Fruit fly (Drosophila melanogaster) whole organism: ENCODE measurements around the gene CG10035.

ENCODE experiments used
- CG8478 ChIP-seq: fragments of >200 bp; optimal IDR thresholded peaks from 2 replicates; lab custom pipeline; 2018; ENCODE audit warnings: inconsistent platforms
- Dll ChIP-seq: fragments of >200 bp; optimal IDR thresholded peaks from 2 replicates; lab custom pipeline; 2017
- EcR ChIP-seq, 2 experiments: fragments of >200 bp; optimal IDR thresholded peaks; 2 replicates each; lab custom pipeline; 2017; ENCODE audit warnings: missing biosample characterization in 2 of 2, missing genetic modification characterization in 2 of 2, missing genetic modification reagents in 2 of 2
- pan ChIP-seq: fragments of >200 bp; optimal IDR thresholded peaks from 2 replicates; lab custom pipeline; 2017
- psq ChIP-seq: fragments of >200 bp; optimal IDR thresholded peaks from 2 replicates; lab custom pipeline; 2017
- usp ChIP-seq: fragments of >200 bp; optimal IDR thresholded peaks from 2 replicates; lab custom pipeline; 2017; ENCODE audit warnings: missing biosample characterization, missing genetic modification characterization, mixed read lengths

Gene CG10035

dm6 chr3R:12382563-12382962 is at the start of gene CG10035:
TSS of gene CG10035 (minus strand) at chr3R:12382691.
- TF ChIP-seq pan: no peak
- no peak for TF ChIP-seq Dll (lab: Kevin White, UChicago)
- TF ChIP-seq CG8478 (lab: Kevin White, UChicago): no peak
- no peak for TF ChIP-seq EcR (GFP tag; optimal IDR thresholded peaks at IDR 0.05; lab: Kevin White, UChicago)
- no peak for TF ChIP-seq usp (GFP tag; lab: Kevin White, UChicago)
- TF ChIP-seq psq (lab: Kevin White, UChicago): no peak

dm6 chr3R:12431030-12431489 is 48.6 kb upstream of the CG10035 start, which contains the start of gene Prosalpha2:
TSS of gene Prosalpha2 (plus strand) at chr3R:12431321.
- TF ChIP-seq EcR (GFP tag; optimal IDR thresholded peaks at IDR 0.05; lab: Kevin White, UChicago) (no peak), pan (no peak), CG8478 (lab: Kevin White, UChicago) (no peak), usp (GFP tag; lab: Kevin White, UChicago) (no peak), psq (lab: Kevin White, UChicago) (no peak), Dll (lab: Kevin White, UChicago) (no peak)

- no peak for TF ChIP-seq pan
- TF ChIP-seq usp (GFP tag; lab: Kevin White, UChicago): no peak
- no peak for TF ChIP-seq EcR (GFP tag; optimal IDR thresholded peaks at IDR 0.05; lab: Kevin White, UChicago)
- no peak for TF ChIP-seq Dll (lab: Kevin White, UChicago)
Observed at dm6 chr3R:12429120-12429610, 46.7 kb upstream of the CG10035 start, which contains the start of the genes CG5641 and CG5245. TSS of gene CG5641 (minus strand) at chr3R:12429282. TSS of gene CG5245 (plus strand) at chr3R:12429560.

- TF ChIP-seq Dll (lab: Kevin White, UChicago) (no peak), usp (GFP tag; lab: Kevin White, UChicago) (no peak)
Observed at dm6 chr3R:12426310-12426653, 43.8 kb upstream of the CG10035 start, which contains the start of gene NANS. TSS of gene NANS (plus strand) at chr3R:12426578.

- TF ChIP-seq CG8478 (lab: Kevin White, UChicago) (peak; percentile 71), usp (GFP tag; lab: Kevin White, UChicago) (no peak)
Observed at dm6 chr3R:12425510-12426309, 43.2 kb upstream of the CG10035 start, which contains the start of gene Pp1-87B. TSS of gene Pp1-87B (minus strand) at chr3R:12425917.

DNA sequence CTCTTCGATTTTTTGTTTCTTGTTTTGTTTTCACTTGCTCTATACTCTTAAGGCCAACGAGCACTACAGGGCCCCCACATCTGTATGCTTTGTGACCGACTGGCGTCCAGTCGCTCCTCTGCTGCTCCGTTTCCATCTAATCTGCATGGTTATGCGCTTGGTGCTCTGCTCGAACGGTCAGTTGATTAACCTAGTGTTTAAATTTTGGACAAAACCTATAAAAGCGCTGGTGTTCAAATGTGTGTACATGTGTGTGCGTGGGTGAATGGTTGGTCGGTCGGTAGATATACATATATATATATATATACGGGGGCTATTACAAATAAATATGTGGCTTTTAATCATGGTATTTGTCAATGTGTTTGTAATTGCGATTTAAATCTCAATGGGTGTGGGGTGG is 41.5 kb upstream of the CG10035 start:
- TF ChIP-seq usp (GFP tag; lab: Kevin White, UChicago) (no peak), CG8478 (lab: Kevin White, UChicago) (no peak), pan (no peak), psq (lab: Kevin White, UChicago) (no peak), Dll (lab: Kevin White, UChicago) (no peak)

- TF ChIP-seq Dll (lab: Kevin White, UChicago): no peak
- no peak for TF ChIP-seq usp (GFP tag; lab: Kevin White, UChicago)
- TF ChIP-seq EcR (GFP tag; optimal IDR thresholded peaks at IDR 0.05; lab: Kevin White, UChicago): no peak
- TF ChIP-seq pan: no peak
- TF ChIP-seq CG8478 (lab: Kevin White, UChicago): no peak
- no peak for TF ChIP-seq psq (lab: Kevin White, UChicago)
Observed at dm6 chr3R:12422379-12422975, 40.0 kb upstream of the CG10035 start, which contains the start of the genes Scgbeta and CG17202. TSS of gene Scgbeta (minus strand) at chr3R:12422429. TSS of gene CG17202 (plus strand) at chr3R:12422768.

DNA sequence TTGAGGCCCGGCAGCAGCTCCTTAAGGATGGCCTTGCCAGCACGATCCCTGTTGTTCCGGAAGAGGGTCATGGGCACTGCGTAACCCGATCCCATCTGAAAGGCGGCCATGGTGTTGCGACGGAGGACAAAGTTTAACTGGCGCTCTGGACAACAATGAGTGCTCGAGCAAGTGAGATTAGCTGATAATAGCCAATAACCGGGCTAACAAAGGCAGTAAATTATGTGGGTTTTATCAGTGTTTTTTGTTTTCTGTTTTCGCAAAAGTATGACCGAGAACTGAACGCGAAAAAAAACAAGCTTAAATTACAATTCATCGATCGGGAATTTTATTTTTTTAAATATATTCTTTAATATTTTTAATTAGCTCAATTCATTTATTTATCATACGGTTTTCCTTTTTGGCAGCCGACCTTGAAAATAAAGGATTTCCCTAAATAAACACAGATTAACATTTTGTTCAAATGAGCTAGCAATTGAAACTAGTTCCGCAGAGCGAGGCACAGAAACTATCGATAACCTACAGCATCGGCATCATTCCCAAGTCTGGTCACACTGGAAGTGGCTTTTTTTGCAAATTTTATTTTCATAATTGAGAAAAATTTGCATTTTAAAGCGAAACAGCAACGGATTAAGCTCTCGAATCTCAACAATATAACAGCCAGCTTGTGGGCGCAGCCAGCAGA is 30.9 kb upstream of the CG10035 start, which contains the start of the genes Dip-C and pps:
Gene Dip-C, minus strand, starts transcription at position 486 of the 685 bp plus-strand sequence.
Gene pps, plus strand, starts transcription at position 555 of the 685 bp plus-strand sequence.
- no peak for TF ChIP-seq psq (lab: Kevin White, UChicago)
- TF ChIP-seq usp (GFP tag; lab: Kevin White, UChicago): no peak
- no peak for TF ChIP-seq EcR (GFP tag; optimal IDR thresholded peaks at IDR 0.05; lab: Kevin White, UChicago)
- no peak for TF ChIP-seq Dll (lab: Kevin White, UChicago)
- no peak for TF ChIP-seq pan
- TF ChIP-seq CG8478 (lab: Kevin White, UChicago): no peak

dm6 chr3R:12411449-12411848 is 29.0 kb upstream of the CG10035 start:
- no peak for TF ChIP-seq Dll (lab: Kevin White, UChicago)
- no peak for TF ChIP-seq EcR (GFP tag; optimal IDR thresholded peaks at IDR 0.05; lab: Kevin White, UChicago)
- no peak for TF ChIP-seq pan
- no peak for TF ChIP-seq CG8478 (lab: Kevin White, UChicago)
- TF ChIP-seq psq (lab: Kevin White, UChicago): no peak
- TF ChIP-seq usp (GFP tag; lab: Kevin White, UChicago): no peak

DNA sequence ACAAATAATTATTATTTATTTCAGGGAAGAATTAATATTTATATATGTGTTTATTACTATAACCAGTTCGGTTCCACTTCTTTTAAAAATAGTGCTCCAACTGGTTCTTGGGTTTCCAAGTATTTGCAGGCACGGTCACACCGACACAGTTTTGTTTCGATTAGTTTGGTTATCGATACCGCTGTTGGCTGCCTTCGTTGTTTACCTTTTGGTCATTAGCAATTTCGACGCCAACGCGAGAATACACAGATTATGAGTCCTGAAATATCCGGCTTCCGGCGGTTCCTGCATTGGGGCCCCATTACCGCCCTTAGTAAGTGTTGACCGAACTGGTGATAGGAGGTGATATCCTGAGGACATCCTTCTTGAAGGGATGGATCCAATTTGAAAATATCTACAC is 25.7 kb upstream of the CG10035 start, which contains the start of gene CG5196:
Gene CG5196, plus strand, starts transcription at position 157 of the 400 bp plus-strand sequence.
- TF ChIP-seq Dll (lab: Kevin White, UChicago) (no peak), psq (lab: Kevin White, UChicago) (no peak), EcR (GFP tag; optimal IDR thresholded peaks at IDR 0.05; lab: Kevin White, UChicago) (no peak), pan (no peak), CG8478 (lab: Kevin White, UChicago) (no peak), usp (GFP tag; lab: Kevin White, UChicago) (no peak)
